Worm (Caenorhabditis elegans) whole organism, L2 larva: ENCODE results near the gene T26C5.2.
A peak's percentile ranks its signal among the peaks of the same experiment; 100 is the strongest.

Source experiments
- C34F6.9 ChIP-seq: fragments of 150-350 bp; optimal IDR thresholded peaks from 2 replicates; lab custom pipeline; 2014; ENCODE audit warnings: missing biosample characterization, missing genetic modification characterization
- F13H6.1 ChIP-seq: sonication (generic microtip); optimal IDR thresholded peaks from 2 replicates; lab custom pipeline; 2016; ENCODE audit warnings: missing genetic modification characterization, missing compliant biosample characterization
- ZK546.5 ChIP-seq: sonication (generic microtip); optimal IDR thresholded peaks from 2 replicates; lab custom pipeline; 2017; ENCODE audit warnings: missing biosample characterization, missing genetic modification characterization
- aly-2 ChIP-seq: fragments of 150-350 bp; optimal IDR thresholded peaks from 2 replicates; lab custom pipeline; 2014; ENCODE audit warnings: missing biosample characterization, missing genetic modification characterization
- ama-1 ChIP-seq: fragments of 150-350 bp; optimal IDR thresholded peaks from 2 replicates; lab custom pipeline; 2018; ENCODE audit warnings: inconsistent platforms
- blmp-1 ChIP-seq: sonication (generic microtip); optimal IDR thresholded peaks from 2 replicates; lab custom pipeline; 2017; ENCODE audit warnings: missing genetic modification characterization, mild to moderate bottlenecking, missing compliant biosample characterization, antibody characterized with exemption, moderate library complexity; ENCODE audit not compliant: insufficient read depth
- ceh-16 ChIP-seq: fragments of 150-350 bp; optimal IDR thresholded peaks from 2 replicates; lab custom pipeline; 2014; ENCODE audit warnings: missing biosample characterization, missing genetic modification characterization
- crh-2 ChIP-seq: sonication (generic microtip); optimal IDR thresholded peaks from 2 replicates; lab custom pipeline; 2017; ENCODE audit warnings: missing biosample characterization, missing genetic modification characterization
- dmd-4 ChIP-seq: sonication (generic microtip); optimal IDR thresholded peaks from 2 replicates; lab custom pipeline; 2017; ENCODE audit warnings: missing biosample characterization, missing genetic modification characterization
- egl-27 ChIP-seq: sonication (generic microtip); optimal IDR thresholded peaks from 3 replicates; lab custom pipeline; 2017; ENCODE audit warnings: missing biosample characterization, missing genetic modification reagents, missing genetic modification characterization
- elt-1 ChIP-seq: fragments of 150-350 bp; optimal IDR thresholded peaks from 2 replicates; lab custom pipeline; 2014; ENCODE audit warnings: missing biosample characterization, missing genetic modification characterization
- fos-1 ChIP-seq: fragments of 150-350 bp; optimal IDR thresholded peaks from 2 replicates; lab custom pipeline; 2014; ENCODE audit warnings: missing biosample characterization, missing genetic modification characterization
- lsy-2 ChIP-seq, 2 experiments: fragments of 150-350 bp in 1 of 2; sonication (generic microtip) in 1 of 2; optimal IDR thresholded peaks; 2 replicates each; lab custom pipeline; 2014 to 2017; ENCODE audit warnings: missing biosample characterization in 2 of 2, missing genetic modification characterization in 2 of 2
- mab-5 ChIP-seq: fragments of 150-350 bp; optimal IDR thresholded peaks from 2 replicates; lab custom pipeline; 2014; ENCODE audit warnings: missing biosample characterization, missing genetic modification characterization
- mbf-1 ChIP-seq: sonication (generic microtip); optimal IDR thresholded peaks from 2 replicates; lab custom pipeline; 2017; ENCODE audit warnings: missing biosample characterization, missing genetic modification characterization
- mdl-1 ChIP-seq, 2 experiments: fragments of 150-350 bp in 1 of 2; sonication (generic microtip) in 1 of 2; optimal IDR thresholded peaks; 2 replicates each; lab custom pipeline; 2017; ENCODE audit warnings: missing biosample characterization in 2 of 2, missing genetic modification characterization in 2 of 2
- nhr-10 ChIP-seq: sonication (generic microtip); optimal IDR thresholded peaks from 2 replicates; lab custom pipeline; 2017; ENCODE audit warnings: missing biosample characterization, missing genetic modification characterization
- nhr-11 ChIP-seq: fragments of 150-350 bp; optimal IDR thresholded peaks from 2 replicates; lab custom pipeline; 2014; ENCODE audit warnings: missing biosample characterization, missing genetic modification characterization
- nhr-12 ChIP-seq: fragments of 150-350 bp; optimal IDR thresholded peaks from 2 replicates; lab custom pipeline; 2014; ENCODE audit warnings: missing biosample characterization, missing genetic modification characterization
- nhr-129 ChIP-seq: fragments of 150-350 bp; optimal IDR thresholded peaks from 2 replicates; lab custom pipeline; 2014; ENCODE audit warnings: missing biosample characterization, missing genetic modification characterization
- nhr-21 ChIP-seq: fragments of 150-350 bp; optimal IDR thresholded peaks from 2 replicates; lab custom pipeline; 2014; ENCODE audit warnings: missing biosample characterization, missing genetic modification characterization
- nhr-23 ChIP-seq: fragments of 150-350 bp; optimal IDR thresholded peaks from 2 replicates; lab custom pipeline; 2014; ENCODE audit warnings: missing biosample characterization, missing genetic modification reagents, missing genetic modification characterization
- nhr-237 ChIP-seq: fragments of 150-350 bp; optimal IDR thresholded peaks from 2 replicates; lab custom pipeline; 2014; ENCODE audit warnings: missing biosample characterization, missing genetic modification characterization
- nhr-25 ChIP-seq: fragments of 150-350 bp; sonication (generic microtip); optimal IDR thresholded peaks from 3 replicates; lab custom pipeline; 2014; ENCODE audit warnings: missing biosample characterization, missing genetic modification characterization
- nhr-77 ChIP-seq: fragments of 150-350 bp; optimal IDR thresholded peaks from 2 replicates; lab custom pipeline; 2014; ENCODE audit warnings: missing biosample characterization, missing genetic modification characterization
- skn-1 ChIP-seq: sonication (generic microtip); optimal IDR thresholded peaks from 2 replicates; lab custom pipeline; 2017; ENCODE audit warnings: missing biosample characterization, missing genetic modification characterization
- sma-3 ChIP-seq: sonication (generic microtip); optimal IDR thresholded peaks from 2 replicates; lab custom pipeline; 2016; ENCODE audit warnings: missing genetic modification reagents, missing genetic modification characterization, missing compliant biosample characterization
- sma-9 ChIP-seq, 2 experiments: fragments of 150-350 bp in 1 of 2; sonication (generic microtip) in 1 of 2; optimal IDR thresholded peaks; 2 replicates each; lab custom pipeline; 2014 to 2016; ENCODE audit warnings: missing genetic modification characterization in 2 of 2, mild to moderate bottlenecking in 1 of 2, missing biosample characterization in 1 of 2, missing compliant biosample characterization in 1 of 2, missing genetic modification reagents in 1 of 2, moderate library complexity in 1 of 2
- snpc-4 ChIP-seq: fragments of 150-350 bp; optimal IDR thresholded peaks from 2 replicates; lab custom pipeline; 2014; ENCODE audit warnings: missing biosample characterization, missing genetic modification characterization
- unc-55 ChIP-seq: fragments of 150-350 bp; sonication (generic microtip); optimal IDR thresholded peaks from 3 replicates; lab custom pipeline; 2014; ENCODE audit warnings: missing biosample characterization, missing genetic modification reagents, missing genetic modification characterization
- unc-62 ChIP-seq: fragments of 150-350 bp; optimal IDR thresholded peaks from 2 replicates; lab custom pipeline; 2014; ENCODE audit warnings: missing biosample characterization, missing genetic modification reagents, missing genetic modification characterization
- zag-1 ChIP-seq: fragments of 150-350 bp; optimal IDR thresholded peaks from 2 replicates; lab custom pipeline; 2014; ENCODE audit warnings: missing biosample characterization, missing genetic modification characterization
- ztf-4 ChIP-seq: fragments of 150-350 bp; optimal IDR thresholded peaks from 2 replicates; lab custom pipeline; 2014; ENCODE audit warnings: missing biosample characterization, missing genetic modification characterization

T26C5.2 gene

DNA sequence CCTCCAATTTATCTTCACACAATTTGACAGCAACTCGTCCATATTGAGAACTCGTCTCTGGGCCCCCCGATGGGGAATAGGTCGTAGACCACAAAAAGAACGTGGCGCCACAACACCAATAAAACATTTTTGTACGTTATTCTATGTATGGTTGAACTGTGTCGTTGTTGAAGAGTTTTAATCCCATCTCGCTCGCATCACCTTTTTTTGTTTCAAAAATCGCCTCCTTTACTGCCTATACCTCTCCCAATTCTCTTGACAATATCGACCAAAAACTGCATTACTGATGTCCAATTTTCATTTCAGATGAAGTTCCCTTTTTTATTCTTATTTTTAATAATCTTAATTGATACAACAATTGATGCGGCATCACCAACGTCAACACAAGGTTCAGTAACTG lies 35.8 kb upstream of the T26C5.2 start, which contains the start of gene let-23:
let-23 (plus strand) TSS at position 301 of the 400 bp plus-strand sequence.
- TF ChIP-seq unc-55 (GFP tag; lab: Kevin White, UChicago): no peak

DNA sequence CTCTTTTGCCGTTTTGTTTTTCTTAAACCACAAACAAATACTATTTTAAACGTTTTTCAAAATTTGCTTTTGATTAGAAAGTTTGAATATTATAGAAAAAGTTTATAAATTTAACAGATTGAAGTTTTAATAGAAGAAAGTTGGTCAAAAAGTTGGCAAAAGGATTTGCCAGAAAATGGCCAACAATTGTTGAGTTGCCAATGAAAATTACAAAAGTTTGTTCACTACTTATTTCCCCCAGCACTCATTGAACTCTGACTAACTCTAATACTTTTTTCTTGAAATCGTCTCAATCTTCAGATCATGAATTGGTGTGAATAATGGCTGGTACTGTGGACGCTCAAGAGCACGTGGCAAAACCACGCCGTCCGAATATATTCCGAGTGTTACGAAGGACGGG lies 22.9 kb upstream of the T26C5.2 start, which contains the start of gene ZK1067.4:
ZK1067.4 (plus strand) TSS at position 301 of the 400 bp plus-strand sequence.
- TF ChIP-seq nhr-23 (tag; lab: Kevin White, UChicago): no peak
- no peak for TF ChIP-seq nhr-129
- no peak for TF ChIP-seq zag-1
- TF ChIP-seq nhr-77 (tag; lab: Kevin White, UChicago): no peak
- no peak for TF ChIP-seq nhr-10 (tag; lab: Kevin White, UChicago)

- peak; percentile 11 for TF ChIP-seq fos-1 (tag; lab: Kevin White, UChicago)
- no peak for TF ChIP-seq egl-27
- no peak for TF ChIP-seq nhr-129
- peak; percentile 28 for TF ChIP-seq F13H6.1 (tag; lab: Kevin White, UChicago)
- no peak for TF ChIP-seq aly-2 (tag; lab: Kevin White, UChicago)
- no peak for TF ChIP-seq nhr-21 (tag; lab: Kevin White, UChicago)
- no peak for TF ChIP-seq nhr-237
- TF ChIP-seq sma-3: peak; percentile 38
- TF ChIP-seq elt-1: no peak
- TF ChIP-seq mdl-1 (tag; optimal IDR thresholded peaks at IDR 0.05; lab: Kevin White, UChicago): no peak
- TF ChIP-seq ceh-16 (tag; lab: Kevin White, UChicago): no peak
- TF ChIP-seq crh-2 (tag; lab: Kevin White, UChicago): peak; percentile 41
- no peak for TF ChIP-seq nhr-11 (tag; lab: Kevin White, UChicago)
- TF ChIP-seq unc-62: no peak
- TF ChIP-seq dmd-4 (tag; lab: Kevin White, UChicago): no peak
- TF ChIP-seq lsy-2 (tag; optimal IDR thresholded peaks at IDR 0.05; lab: Kevin White, UChicago): peak in 1 of 2 experiments; percentile 62
- TF ChIP-seq C34F6.9 (tag; lab: Kevin White, UChicago): no peak
- TF ChIP-seq mbf-1 (tag; lab: Kevin White, UChicago): no peak
- peak; percentile 22 for TF ChIP-seq mab-5 (tag; lab: Kevin White, UChicago)
- TF ChIP-seq sma-9 (GFP tag; optimal IDR thresholded peaks at IDR 0.05; lab: Kevin White, UChicago): peak; percentile 48
- TF ChIP-seq sma-9 (tag; optimal IDR thresholded peaks at IDR 0.05; lab: Kevin White, UChicago): no peak
- peak; percentile 94 for TF ChIP-seq snpc-4 (tag; lab: Kevin White, UChicago)
- TF ChIP-seq nhr-77 (tag; lab: Kevin White, UChicago): no peak
These were observed 21.3 kb upstream of the T26C5.2 start for ce11 chrII:9211684-9212083.

ce11 chrII:9213055-9213708 lies 19.8 kb upstream of the T26C5.2 start, which contains the start of gene znfx-1:
TSS of gene znfx-1 (plus strand) at chrII:9213658.
- TF ChIP-seq nhr-25 (tag; lab: Kevin White, UChicago): no peak
- no peak for TF ChIP-seq crh-2 (tag; lab: Kevin White, UChicago)
- no peak for TF ChIP-seq mbf-1 (tag; lab: Kevin White, UChicago)
- TF ChIP-seq ZK546.5 (tag; lab: Kevin White, UChicago): no peak
- TF ChIP-seq skn-1 (tag; lab: Kevin White, UChicago): no peak
- TF ChIP-seq unc-55 (GFP tag; lab: Kevin White, UChicago): peak; percentile 17
- TF ChIP-seq egl-27: no peak
- no peak for TF ChIP-seq ama-1 (lab: Kevin White, UChicago)

ce11 chrII:9222969-9223368 lies 10.1 kb upstream of the T26C5.2 start, which contains the start of gene ZK1067.3:
TSS of gene ZK1067.3 (plus strand) at chrII:9223269.
- TF ChIP-seq snpc-4 (tag; lab: Kevin White, UChicago): no peak
- TF ChIP-seq blmp-1 (tag; lab: Kevin White, UChicago): no peak
- no peak for TF ChIP-seq nhr-23 (tag; lab: Kevin White, UChicago)
- TF ChIP-seq nhr-12 (tag; lab: Kevin White, UChicago): no peak
- no peak for TF ChIP-seq C34F6.9 (tag; lab: Kevin White, UChicago)
- TF ChIP-seq egl-27: no peak
- TF ChIP-seq mbf-1 (tag; lab: Kevin White, UChicago): no peak
- no peak for TF ChIP-seq nhr-21 (tag; lab: Kevin White, UChicago)
- no peak for TF ChIP-seq nhr-129
- no peak for TF ChIP-seq skn-1 (tag; lab: Kevin White, UChicago)
- no peak for TF ChIP-seq ztf-4 (tag; lab: Kevin White, UChicago)
- TF ChIP-seq mab-5 (tag; lab: Kevin White, UChicago): no peak
- TF ChIP-seq sma-3: no peak
- TF ChIP-seq crh-2 (tag; lab: Kevin White, UChicago): no peak
- no peak for TF ChIP-seq ZK546.5 (tag; lab: Kevin White, UChicago)
